Fruit fly (Drosophila melanogaster) whole organism, embryonic: Measurements from ENCODE around the gene CG17959.
A peak's percentile ranks its signal among the peaks of the same experiment; 100 is the strongest.

ENCODE experiments used
- Atf6 ChIP-seq: fragments of 200-800 bp; sonication (Bioruptor generic); IDR thresholded peaks from 2 replicates; pipeline ENCODE4 v1.3.6; 2022; ENCODE audit warnings: missing biosample characterization, missing genetic modification characterization
- Awh ChIP-seq: fragments of 200-800 bp; sonication (Bioruptor generic); IDR thresholded peaks from 2 replicates; pipeline ENCODE4, ENCODE4 v1.3.6; 2022; ENCODE audit warnings: missing biosample characterization, missing genetic modification characterization
- Bdp1 ChIP-seq: fragments of 200-800 bp; sonication (Bioruptor generic); optimal IDR thresholded peaks from 3 replicates; lab custom pipeline; 2016; ENCODE audit warnings: missing biosample characterization, missing genetic modification characterization
- C15 ChIP-seq: fragments of 200-800 bp; sonication (Bioruptor generic); IDR thresholded peaks from 3 replicates; pipeline ENCODE4 v1.3.6; 2022; ENCODE audit warnings: missing biosample characterization, missing genetic modification characterization
- CG10267 ChIP-seq: fragments of 200-800 bp; sonication (Bioruptor generic); optimal IDR thresholded peaks from 2 replicates; lab custom pipeline; 2018; ENCODE audit warnings: missing biosample characterization, mild to moderate bottlenecking, missing genetic modification characterization, moderate library complexity
- CG10321 ChIP-seq: fragments of 200-800 bp; sonication (Bioruptor generic); IDR thresholded peaks from 2 replicates; pipeline ENCODE4 v1.3.6; 2022; ENCODE audit warnings: missing biosample characterization, missing genetic modification characterization
- CG11560 ChIP-seq: fragments of 200-800 bp; sonication (Bioruptor generic); IDR thresholded peaks from 3 replicates; pipeline ENCODE4 v1.3.6; 2022; ENCODE audit warnings: missing biosample characterization, missing genetic modification characterization
- CG12299 ChIP-seq: fragments of 200-800 bp; sonication (Bioruptor generic); optimal IDR thresholded peaks from 2 replicates; lab custom pipeline; 2018; ENCODE audit warnings: missing biosample characterization, mild to moderate bottlenecking, missing genetic modification characterization
- CG1233 ChIP-seq: fragments of 200-800 bp; sonication (Bioruptor generic); optimal IDR thresholded peaks from 4 replicates; lab custom pipeline; 2018; ENCODE audit warnings: missing biosample characterization, mild to moderate bottlenecking, missing genetic modification characterization
- CG12391 ChIP-seq: fragments of 200-800 bp; sonication (Bioruptor generic); optimal IDR thresholded peaks from 3 replicates; lab custom pipeline; 2018; ENCODE audit warnings: missing biosample characterization, mild to moderate bottlenecking, missing genetic modification characterization, moderate library complexity
- CG14014 ChIP-seq: fragments of 200-800 bp; sonication (Bioruptor generic); IDR thresholded peaks from 2 replicates; pipeline ENCODE4 v1.3.6; 2022; ENCODE audit warnings: missing biosample characterization, missing genetic modification characterization
- CG1529 ChIP-seq: fragments of 200-800 bp; sonication (Bioruptor generic); optimal IDR thresholded peaks from 3 replicates; lab custom pipeline; 2018; ENCODE audit warnings: missing biosample characterization, missing genetic modification characterization
- CG15514 ChIP-seq: fragments of 200-800 bp; sonication (Bioruptor generic); optimal IDR thresholded peaks from 3 replicates; lab custom pipeline; 2017; ENCODE audit warnings: missing biosample characterization, missing genetic modification characterization, mild to moderate bottlenecking, moderate library complexity, missing genetic modification reagents
- CG1602 ChIP-seq: fragments of 200-800 bp; sonication (Bioruptor generic); optimal IDR thresholded peaks from 3 replicates; lab custom pipeline; 2016; ENCODE audit warnings: missing biosample characterization, missing genetic modification characterization
- CG16863 ChIP-seq: fragments of 200-800 bp; sonication (Bioruptor generic); optimal IDR thresholded peaks from 3 replicates; lab custom pipeline; 2016; ENCODE audit warnings: missing biosample characterization, missing genetic modification characterization
- CG17568 ChIP-seq: fragments of 200-800 bp; sonication (Bioruptor generic); optimal IDR thresholded peaks from 2 replicates; lab custom pipeline; 2018; ENCODE audit warnings: missing biosample characterization, mild to moderate bottlenecking, missing genetic modification characterization, moderate library complexity
- CG17829 ChIP-seq: fragments of 200-800 bp; optimal IDR thresholded peaks from 2 replicates; lab custom pipeline; 2019; ENCODE audit warnings: missing biosample characterization, mild to moderate bottlenecking, missing genetic modification characterization, moderate library complexity
- CG1792 ChIP-seq: fragments of 200-800 bp; sonication (Bioruptor generic); optimal IDR thresholded peaks from 2 replicates; lab custom pipeline; 2016; ENCODE audit warnings: missing biosample characterization, missing genetic modification characterization
- CG18764 ChIP-seq: fragments of 200-800 bp; sonication (Bioruptor generic); optimal IDR thresholded peaks from 3 replicates; lab custom pipeline; 2016; ENCODE audit warnings: missing biosample characterization, missing genetic modification characterization
- CG3163 ChIP-seq: fragments of 200-800 bp; sonication (Bioruptor generic); optimal IDR thresholded peaks from 3 replicates; lab custom pipeline; 2016; ENCODE audit warnings: missing biosample characterization, missing genetic modification characterization
- CG3995 ChIP-seq: fragments of 200-800 bp; sonication (Bioruptor generic); optimal IDR thresholded peaks from 3 replicates; lab custom pipeline; 2016; ENCODE audit warnings: missing biosample characterization, missing genetic modification characterization
- CG5245 ChIP-seq: fragments of 200-800 bp; sonication (Bioruptor generic); optimal IDR thresholded peaks from 3 replicates; lab custom pipeline; 2016; ENCODE audit warnings: missing biosample characterization, missing genetic modification characterization
- CG6683 ChIP-seq: fragments of 200-800 bp; sonication (Bioruptor generic); optimal IDR thresholded peaks from 2 replicates; lab custom pipeline; 2017; ENCODE audit warnings: missing biosample characterization, mild to moderate bottlenecking, missing genetic modification characterization, missing genetic modification reagents
- CG8281 ChIP-seq: fragments of 200-800 bp; sonication (Bioruptor generic); optimal IDR thresholded peaks from 2 replicates; lab custom pipeline; 2018; ENCODE audit warnings: missing biosample characterization, mild to moderate bottlenecking, missing genetic modification characterization, moderate library complexity
- CG9215 ChIP-seq: fragments of 200-800 bp; sonication (Bioruptor generic); IDR thresholded peaks from 2 replicates; pipeline ENCODE4 v1.3.6; 2022; ENCODE audit warnings: missing biosample characterization, missing genetic modification characterization
- CG9609 ChIP-seq: fragments of 200-800 bp; sonication (Bioruptor generic); optimal IDR thresholded peaks from 3 replicates; lab custom pipeline; 2016; ENCODE audit warnings: missing biosample characterization, missing genetic modification characterization
- CG9727 ChIP-seq: fragments of 200-800 bp; sonication (Bioruptor generic); optimal IDR thresholded peaks from 3 replicates; lab custom pipeline; 2017; ENCODE audit warnings: missing biosample characterization, mild to moderate bottlenecking, missing genetic modification characterization
- CG9817 ChIP-seq: fragments of 200-800 bp; sonication (Bioruptor generic); optimal IDR thresholded peaks from 2 replicates; lab custom pipeline; 2018; ENCODE audit warnings: missing biosample characterization, mild to moderate bottlenecking, missing genetic modification characterization, moderate library complexity
- Dip2 ChIP-seq: fragments of 200-800 bp; sonication (Bioruptor generic); IDR thresholded peaks from 2 replicates; pipeline ENCODE4 v1.3.6; 2022; ENCODE audit warnings: missing biosample characterization, missing genetic modification characterization
- Dll ChIP-seq: fragments of 200-800 bp; sonication (Bioruptor generic); IDR thresholded peaks from 4 replicates; pipeline ENCODE4 v1.3.6; 2022; ENCODE audit warnings: missing biosample characterization, missing genetic modification characterization; ENCODE audit not compliant: partially characterized antibody
- Fer2 ChIP-seq: fragments of 200-800 bp; sonication (Bioruptor generic); optimal IDR thresholded peaks from 2 replicates; lab custom pipeline; 2018; ENCODE audit warnings: missing biosample characterization, mild to moderate bottlenecking, missing genetic modification characterization, moderate library complexity
- Fer3 ChIP-seq: fragments of 200-800 bp; sonication (Bioruptor generic); optimal IDR thresholded peaks from 2 replicates; lab custom pipeline; 2018; ENCODE audit warnings: missing biosample characterization, mild to moderate bottlenecking, missing genetic modification characterization, moderate library complexity
- Gsc ChIP-seq: fragments of 200-800 bp; sonication (Bioruptor generic); IDR thresholded peaks from 2 replicates; pipeline ENCODE4 v1.3.6; 2022; ENCODE audit warnings: missing biosample characterization, missing genetic modification characterization
- Hmx ChIP-seq: fragments of 200-800 bp; sonication (Bioruptor generic); optimal IDR thresholded peaks from 2 replicates; lab custom pipeline; 2016; ENCODE audit warnings: missing biosample characterization, missing genetic modification characterization
- Kr ChIP-seq: fragments of 200-800 bp; sonication (Bioruptor generic); optimal IDR thresholded peaks from 2 replicates; lab custom pipeline; 2017; ENCODE audit warnings: missing biosample characterization, mild to moderate bottlenecking, missing genetic modification characterization
- MBD-R2 ChIP-seq: fragments of 200-800 bp; sonication (Bioruptor generic); IDR thresholded peaks from 2 replicates; pipeline ENCODE4 v1.3.6; 2022; ENCODE audit warnings: missing biosample characterization, missing genetic modification characterization
- Myb ChIP-seq: fragments of 200-800 bp; sonication (Bioruptor generic); optimal IDR thresholded peaks from 2 replicates; lab custom pipeline; 2016; ENCODE audit warnings: missing biosample characterization, missing genetic modification characterization
- Oaz ChIP-seq: fragments of 200-800 bp; sonication (Bioruptor generic); IDR thresholded peaks from 2 replicates; pipeline ENCODE4 v1.3.6; 2022; ENCODE audit warnings: missing biosample characterization, missing genetic modification characterization
- Oli ChIP-seq: fragments of 200-800 bp; sonication (Bioruptor generic); optimal IDR thresholded peaks from 2 replicates; lab custom pipeline; 2018; ENCODE audit warnings: missing biosample characterization, mild to moderate bottlenecking, missing genetic modification characterization, moderate library complexity
- Tbp ChIP-seq: fragments of >200 bp; optimal IDR thresholded peaks from 2 replicates; lab custom pipeline; 2018; ENCODE audit warnings: missing biosample characterization, missing genetic modification characterization
- ac ChIP-seq: fragments of 200-800 bp; sonication (Bioruptor generic); optimal IDR thresholded peaks from 3 replicates; lab custom pipeline; 2017; ENCODE audit warnings: missing biosample characterization, mild to moderate bottlenecking, missing genetic modification characterization
- az2 ChIP-seq: fragments of 200-800 bp; sonication (Bioruptor generic); optimal IDR thresholded peaks from 3 replicates; lab custom pipeline; 2016; ENCODE audit warnings: missing biosample characterization, missing genetic modification characterization
- dati ChIP-seq: fragments of 200-800 bp; sonication (Bioruptor generic); IDR thresholded peaks from 2 replicates; pipeline ENCODE4 v1.3.6; 2022; ENCODE audit warnings: missing biosample characterization, missing genetic modification characterization
- dmrt11E ChIP-seq: fragments of 200-800 bp; sonication (Bioruptor generic); optimal IDR thresholded peaks from 3 replicates; lab custom pipeline; 2018; ENCODE audit warnings: missing biosample characterization, mild to moderate bottlenecking, missing genetic modification characterization, moderate library complexity
- gcm2 ChIP-seq: fragments of 200-800 bp; sonication (Bioruptor generic); optimal IDR thresholded peaks from 2 replicates; lab custom pipeline; 2016; ENCODE audit warnings: missing biosample characterization, missing genetic modification characterization
- gsb ChIP-seq: fragments of 200-800 bp; sonication (Bioruptor generic); IDR thresholded peaks from 2 replicates; pipeline ENCODE4 v1.3.6; 2022; ENCODE audit warnings: missing biosample characterization, missing genetic modification characterization
- her ChIP-seq: fragments of 200-800 bp; sonication (Bioruptor generic); optimal IDR thresholded peaks from 2 replicates; lab custom pipeline; 2016; ENCODE audit warnings: missing biosample characterization, missing genetic modification characterization
- hth ChIP-seq: fragments of >200 bp; optimal IDR thresholded peaks from 2 replicates; lab custom pipeline; 2017; ENCODE audit warnings: inconsistent platforms
- ind ChIP-seq: fragments of 200-800 bp; sonication (Bioruptor generic); optimal IDR thresholded peaks from 3 replicates; lab custom pipeline; 2016; ENCODE audit warnings: missing biosample characterization, missing genetic modification characterization
- p53 ChIP-seq: fragments of 200-800 bp; sonication (Bioruptor generic); optimal IDR thresholded peaks from 2 replicates; lab custom pipeline; 2016; ENCODE audit warnings: missing biosample characterization, missing genetic modification characterization
- rib ChIP-seq: fragments of 200-800 bp; sonication (Bioruptor generic); IDR thresholded peaks from 2 replicates; pipeline ENCODE4 v1.3.6; 2022; ENCODE audit warnings: missing biosample characterization, missing genetic modification characterization
- sim ChIP-seq: fragments of 200-800 bp; sonication (Bioruptor generic); IDR thresholded peaks from 2 replicates; pipeline ENCODE4 v1.3.6; 2022; ENCODE audit warnings: missing biosample characterization, missing genetic modification characterization
- sqz ChIP-seq: fragments of 200-800 bp; sonication (Bioruptor generic); optimal IDR thresholded peaks from 3 replicates; lab custom pipeline; 2018; ENCODE audit warnings: missing biosample characterization, mild to moderate bottlenecking, missing genetic modification characterization

The CG17959 gene

dm6 chrX:2947545-2948072 is 715 bp downstream of the CG17959 start, which contains the start of gene CG3603 (continued):
- no peak for TF ChIP-seq Atf6 (GFP tag; lab: Robert Waterston, UW)
- no peak for TF ChIP-seq gsb (GFP tag; lab: Robert Waterston, UW)
- TF ChIP-seq CG18764 (GFP tag; lab: Kevin White, UChicago) = no peak
- no peak for TF ChIP-seq Myb
- no peak for TF ChIP-seq CG5245 (GFP tag; lab: Kevin White, UChicago)
- no peak for TF ChIP-seq dmrt11E (tag; lab: Kevin White, UChicago)
- TF ChIP-seq gcm2 (GFP tag; lab: Kevin White, UChicago) = no peak
- TF ChIP-seq p53 (GFP tag; lab: Kevin White, UChicago) = no peak
- TF ChIP-seq CG17829 = no peak
- no peak for TF ChIP-seq dati (GFP tag; lab: Robert Waterston, UW)
- TF ChIP-seq C15 (GFP tag; lab: Robert Waterston, UW) = no peak
- no peak for TF ChIP-seq CG16863
- TF ChIP-seq CG1529 (GFP tag; lab: Kevin White, UChicago) = no peak
- no peak for TF ChIP-seq sim
- no peak for TF ChIP-seq CG14014
- TF ChIP-seq Oaz (GFP tag; lab: Robert Waterston, UW) = no peak
- 0 out of 4 replicates have a peak, but pooled peaks have one; percentile 16 for TF ChIP-seq Dll
- TF ChIP-seq CG9727 (GFP tag; lab: Kevin White, UChicago) = peak; percentile 17
- peak; percentile 8 for TF ChIP-seq CG15514 (GFP tag; lab: Kevin White, UChicago)
- TF ChIP-seq CG17568 (GFP tag; lab: Kevin White, UChicago) = peak; percentile 25
- no peak for TF ChIP-seq CG1602 (GFP tag; lab: Kevin White, UChicago)
- no peak for TF ChIP-seq CG3995 (GFP tag; lab: Kevin White, UChicago)
- no peak for TF ChIP-seq CG6683 (GFP tag; lab: Kevin White, UChicago)
- no peak for TF ChIP-seq CG12391 (tag; lab: Kevin White, UChicago)
- no peak for TF ChIP-seq Dip2 (GFP tag; lab: Robert Waterston, UW)
- no peak for TF ChIP-seq CG8281 (tag; lab: Kevin White, UChicago)
- TF ChIP-seq CG10321 = no peak
- TF ChIP-seq ac (GFP tag; lab: Kevin White, UChicago) = no peak
- no peak for TF ChIP-seq CG3163 (GFP tag; lab: Kevin White, UChicago)
- peak; percentile 91 for TF ChIP-seq sqz (GFP tag; lab: Kevin White, UChicago)
- TF ChIP-seq CG1233 = peak; percentile 3
- TF ChIP-seq CG9817 (tag; lab: Kevin White, UChicago) = no peak
- TF ChIP-seq CG1792 (GFP tag; lab: Kevin White, UChicago) = no peak
- no peak for TF ChIP-seq CG11560 (tag; lab: Robert Waterston, UW)
- no peak for TF ChIP-seq Gsc
- TF ChIP-seq Bdp1 = no peak
- no peak for TF ChIP-seq CG9215 (GFP tag; lab: Robert Waterston, UW)
- no peak for TF ChIP-seq CG9609 (GFP tag; lab: Kevin White, UChicago)
- TF ChIP-seq her (GFP tag; lab: Kevin White, UChicago) = no peak
- no peak for TF ChIP-seq az2 (GFP tag; lab: Kevin White, UChicago)
- no peak for TF ChIP-seq Fer2
- no peak for TF ChIP-seq rib (GFP tag; lab: Robert Waterston, UW)
- no peak for TF ChIP-seq Awh (GFP tag; lab: Robert Waterston, UW)
- peak; percentile 1 for TF ChIP-seq Fer3 (tag; lab: Kevin White, UChicago)
- TF ChIP-seq Hmx (GFP tag; lab: Kevin White, UChicago) = no peak
- TF ChIP-seq Oli = no peak
- TF ChIP-seq ind = no peak
- peak; percentile 11 for TF ChIP-seq CG12299 (tag; lab: Kevin White, UChicago)
- 0 out of 2 replicates have a peak, but pooled peaks have one; percentile 6 for TF ChIP-seq MBD-R2
- TF ChIP-seq CG10267 = no peak
- TF ChIP-seq Kr (GFP tag; lab: Kevin White, UChicago) = no peak
- no peak for TF ChIP-seq hth
- TF ChIP-seq Tbp (GFP tag; lab: Kevin White, UChicago) = no peak
